Fruit fly (Drosophila melanogaster): ENCODE measurements around the gene Bdbt.

Bdbt gene

DNA sequence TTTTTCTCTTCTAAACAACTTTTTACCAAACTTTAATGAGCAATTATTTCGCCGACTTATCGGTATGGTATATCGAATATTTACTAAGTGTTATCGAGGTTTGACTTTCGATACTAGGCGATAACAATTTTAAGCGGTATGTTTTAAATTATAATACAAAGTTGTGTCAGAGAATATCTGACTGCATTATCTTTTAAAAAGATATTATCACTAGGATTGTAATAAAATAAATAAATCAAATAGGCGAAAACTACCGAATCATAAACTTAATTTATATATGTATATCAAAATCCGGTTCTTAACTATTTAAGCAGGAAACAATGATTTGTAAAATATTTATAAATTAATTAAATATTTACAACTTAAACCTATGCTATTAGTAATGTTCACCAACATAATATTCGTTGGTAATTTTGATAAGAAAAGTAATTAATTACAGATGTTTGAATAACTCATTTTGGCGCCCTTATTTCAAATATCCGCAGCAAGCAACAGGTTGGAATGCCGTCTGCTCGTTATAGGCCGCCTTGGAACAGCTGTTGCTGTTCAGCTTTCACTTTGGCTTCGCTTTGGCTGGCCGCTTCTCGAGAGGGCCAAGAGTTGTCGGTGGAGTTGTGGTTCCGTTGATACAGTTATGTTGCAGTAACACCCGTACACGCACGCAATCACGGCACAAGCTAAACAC lies 10.6 kb downstream of the Bdbt start, which contains the start of the genes Sec15 and rtet (continued):
- TF ChIP-seq CG1529 (GFP tag; optimal IDR thresholded peaks at IDR 0.05) (no peak), Hand (GFP tag; optimal IDR thresholded peaks at IDR 0.05) (no peak), Drgx (GFP tag; IDR thresholded peaks at IDR 0.05) (0 out of 2 replicates have a peak, but pooled peaks have one; percentile 19), HmgD (GFP tag; optimal IDR thresholded peaks at IDR 0.05) (no peak), lov (optimal IDR thresholded peaks at IDR 0.05) (no peak), lov (GFP tag; IDR thresholded peaks at IDR 0.05) (peak; percentile 70; the same call in 1 of the 3 replicates), sr (GFP tag; IDR thresholded peaks at IDR 0.05) (0 out of 3 replicates have a peak, but pooled peaks have one; percentile 22), yki (optimal IDR thresholded peaks at IDR 0.05) (no peak), CG18764 (GFP tag; optimal IDR thresholded peaks at IDR 0.05) (peak; percentile 78), ssp (GFP tag; IDR thresholded peaks at IDR 0.05) (no peak), Ets65A (GFP tag) (peak; percentile 93), E2f2 (GFP tag; IDR thresholded peaks at IDR 0.05) (peak; percentile 80), Hr51 (GFP tag; optimal IDR thresholded peaks at IDR 0.05) (peak; percentile 50 to 74), CG2199 (GFP tag; IDR thresholded peaks at IDR 0.05) (no peak), CTCF (GFP tag; optimal IDR thresholded peaks at IDR 0.05) (no peak), CG18011 (GFP tag; optimal IDR thresholded peaks at IDR 0.05) (peak; percentile 17), CG12942 (GFP tag; optimal IDR thresholded peaks at IDR 0.05) (peak; percentile 38), al (GFP tag; IDR thresholded peaks at IDR 0.05) (no peak), tup (GFP tag; optimal IDR thresholded peaks at IDR 0.05) (no peak), chinmo (GFP tag; IDR thresholded peaks at IDR 0.05; ENCODE audit: partially characterized antibody) (0 out of 4 replicates have a peak, but pooled peaks have one; percentile 30), CG1024 (GFP tag; IDR thresholded peaks at IDR 0.05) (peak; percentile 48; the same call in 1 of the 2 replicates), CG7745 (tag; optimal IDR thresholded peaks at IDR 0.05) (no peak), CG3407 (GFP tag; optimal IDR thresholded peaks at IDR 0.05) (no peak), Atf3 (GFP tag; optimal IDR thresholded peaks at IDR 0.05) (no peak), CG4404 (GFP tag; IDR thresholded peaks at IDR 0.05) (no peak), CG8924 (tag; optimal IDR thresholded peaks at IDR 0.05) (peak; percentile 80), NFAT (GFP tag; IDR thresholded peaks at IDR 0.05) (peak; percentile 48; the same call in 1 of the 2 replicates), gcm (GFP tag; optimal IDR thresholded peaks at IDR 0.05) (no peak), dmrt11E (tag; optimal IDR thresholded peaks at IDR 0.05) (peak; percentile 76), CG8290 (GFP tag; optimal IDR thresholded peaks at IDR 0.05) (no peak), CG8290 (tag; optimal IDR thresholded peaks at IDR 0.05) (no peak), CG10267 (tag; optimal IDR thresholded peaks at IDR 0.05) (peak; percentile 60), CG12219 (GFP tag; optimal IDR thresholded peaks at IDR 0.05) (peak; percentile 50), Antp (GFP tag; optimal IDR thresholded peaks at IDR 0.05) (no peak), dm (GFP tag; optimal IDR thresholded peaks at IDR 0.05) (peak; percentile 24), Awh (GFP tag; IDR thresholded peaks at IDR 0.05) (no peak), CG33557 (GFP tag; optimal IDR thresholded peaks at IDR 0.05) (peak; percentile 44), CG4617 (GFP tag; optimal IDR thresholded peaks at IDR 0.05; ENCODE audit: borderline replicate concordance) (peak; percentile 17), CG7786 (GFP tag; optimal IDR thresholded peaks at IDR 0.05) (peak; percentile 35), CG4820 (GFP tag; optimal IDR thresholded peaks at IDR 0.05) (peak; percentile 26), CG2116 (GFP tag; optimal IDR thresholded peaks at IDR 0.05) (peak; percentile 70), wor (GFP tag; IDR thresholded peaks at IDR 0.05) (no peak), peb (GFP tag; IDR thresholded peaks at IDR 0.05) (peak; percentile 30; the same call in 1 of the 2 replicates), CG11085 (GFP tag; IDR thresholded peaks at IDR 0.05) (0 out of 2 replicates have a peak, but pooled peaks have one; percentile 13), Fer3 (tag; optimal IDR thresholded peaks at IDR 0.05) (peak; percentile 50), CG8944 (GFP tag; optimal IDR thresholded peaks at IDR 0.05) (no peak), CG17568 (GFP tag; optimal IDR thresholded peaks at IDR 0.05) (no peak), ro (GFP tag; IDR thresholded peaks at IDR 0.05) (no peak), BEAF-32 (GFP tag; optimal IDR thresholded peaks at IDR 0.05) (peak; percentile 69), tin (GFP tag; optimal IDR thresholded peaks at IDR 0.05) (peak; percentile 61), CG6254 (GFP tag; optimal IDR thresholded peaks at IDR 0.05) (no peak)
